Fruit fly (Drosophila melanogaster) S2 (cell line): ENCODE measurements around the gene saturn.

Experiments
- CG8478 ChIP-seq: fragments of >200 bp; optimal IDR thresholded peaks from 2 replicates; lab custom pipeline; 2018
- CTCF ChIP-seq, 2 experiments: fragments of >200 bp; optimal IDR thresholded peaks; 2 replicates each; lab custom pipeline; 2018

DNA sequence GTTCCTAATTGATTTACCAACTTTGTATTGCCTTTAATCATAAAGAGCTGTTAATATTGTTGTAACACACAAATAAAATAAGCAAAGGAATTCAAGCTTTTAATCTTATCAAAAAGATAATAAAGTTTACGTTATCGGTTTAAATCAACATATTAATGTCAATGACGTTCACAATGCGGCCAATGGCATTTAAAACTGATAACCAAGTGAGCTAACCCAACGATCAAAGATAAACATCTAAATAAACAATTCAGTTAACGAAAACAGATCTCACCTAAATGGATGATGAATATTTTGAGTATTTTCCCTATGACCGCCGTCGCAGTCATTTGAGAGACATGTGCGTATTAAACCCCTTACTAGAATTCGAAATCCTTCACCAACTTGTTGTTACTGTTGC, 4.2 kb downstream of the saturn start:
- TF ChIP-seq CTCF (optimal IDR thresholded peaks at IDR 0.05; lab: Kevin White, UChicago) = no peak
- TF ChIP-seq CG8478 (lab: Kevin White, UChicago) = no peak
